In genomic region chrIII:6935269-6936017, ce11 we compare ENCODE assay signal across 2 worm cellular contexts.
TF ChIP-seq lines count a peak whose summit lies in the region.

Gene F57B9.8 (minus strand): TSS chrIII:6935319.
Gene coq-2 (plus strand): TSS chrIII:6935967.

TF ChIP-seq in whole organism, L2 larva, 48 proteins besides CTCF, POLR2A, EP300 and RAD21:
- TF ChIP-seq C34F6.9 (tag; optimal IDR thresholded peaks at IDR 0.05; lab: Kevin White, UChicago): peak; percentile 2
- no peak for TF ChIP-seq alr-1 (tag; optimal IDR thresholded peaks at IDR 0.05; lab: Kevin White, UChicago)
- no peak for TF ChIP-seq lin-13 (GFP tag; optimal IDR thresholded peaks at IDR 0.05; lab: Kevin White, UChicago)
- no peak for TF ChIP-seq nhr-23 (tag; optimal IDR thresholded peaks at IDR 0.05; lab: Kevin White, UChicago)

TF ChIP-seq in whole organism, L4 larva, 104 proteins besides CTCF, POLR2A, EP300 and RAD21:
- TF ChIP-seq aha-1 (tag; lab: Kevin White, UChicago) (peak; percentile 99), lsy-2 (tag; optimal IDR thresholded peaks at IDR 0.05; lab: Kevin White, UChicago) (no peak), nhr-11 (tag; optimal IDR thresholded peaks at IDR 0.05; lab: Kevin White, UChicago) (no peak), hif-1 (tag; optimal IDR thresholded peaks at IDR 0.05; lab: Kevin White, UChicago) (peak in 1 of 2 experiments; percentile 97), dve-1 (tag; optimal IDR thresholded peaks at IDR 0.05; lab: Kevin White, UChicago; ENCODE audit: insufficient read depth) (peak; percentile 34)
TF ChIP-seq in whole organism, L4 larva: peak in this region for 3.
